Fruit fly (Drosophila melanogaster) whole organism, embryonic: ENCODE data around the gene ZnT77C.

ENCODE experiments used
- Antp ChIP-seq: fragments of 200-800 bp; sonication (Bioruptor generic); optimal IDR thresholded peaks from 3 replicates; lab custom pipeline; 2016; ENCODE audit warnings: missing biosample characterization, missing genetic modification characterization
- Blimp-1 ChIP-seq: fragments of 200-800 bp; sonication (Bioruptor generic); optimal IDR thresholded peaks from 3 replicates; lab custom pipeline; 2018; ENCODE audit warnings: missing biosample characterization, missing genetic modification characterization, mild to moderate bottlenecking, moderate library complexity, missing genetic modification reagents
- C15 ChIP-seq: fragments of 200-800 bp; sonication (Bioruptor generic); IDR thresholded peaks from 3 replicates; pipeline ENCODE4 v1.3.6; 2022; ENCODE audit warnings: missing biosample characterization, missing genetic modification characterization
- CG10209 ChIP-seq: fragments of 200-800 bp; sonication (Bioruptor generic); optimal IDR thresholded peaks from 3 replicates; lab custom pipeline; 2017; ENCODE audit warnings: missing biosample characterization, mild to moderate bottlenecking, missing genetic modification characterization, missing genetic modification reagents
- CG10274 ChIP-seq: fragments of 200-800 bp; sonication (Bioruptor generic); optimal IDR thresholded peaks from 3 replicates; lab custom pipeline; 2017; ENCODE audit warnings: missing biosample characterization, mild to moderate bottlenecking, missing genetic modification characterization
- CG10462 ChIP-seq: fragments of 200-800 bp; sonication (Bioruptor generic); optimal IDR thresholded peaks from 2 replicates; lab custom pipeline; 2016; ENCODE audit warnings: missing biosample characterization, missing genetic modification characterization
- CG12155 ChIP-seq: fragments of 200-800 bp; sonication (Bioruptor generic); optimal IDR thresholded peaks from 3 replicates; lab custom pipeline; 2016; ENCODE audit warnings: missing biosample characterization, missing genetic modification characterization
- CG14710 ChIP-seq: fragments of 200-800 bp; sonication (Bioruptor generic); optimal IDR thresholded peaks from 3 replicates; lab custom pipeline; 2019; ENCODE audit warnings: missing biosample characterization, mild to moderate bottlenecking, missing genetic modification characterization, moderate library complexity
- CG1603 ChIP-seq: fragments of 200-800 bp; sonication (Bioruptor generic); optimal IDR thresholded peaks from 2 replicates; lab custom pipeline; 2019; ENCODE audit warnings: missing biosample characterization, mild to moderate bottlenecking, missing genetic modification characterization, moderate library complexity
- CG17186 ChIP-seq: fragments of 200-800 bp; sonication (Bioruptor generic); optimal IDR thresholded peaks from 3 replicates; lab custom pipeline; 2017; ENCODE audit warnings: missing biosample characterization, missing genetic modification reagents, missing genetic modification characterization
- CG2202 ChIP-seq: fragments of 200-800 bp; sonication (Bioruptor generic); optimal IDR thresholded peaks from 2 replicates; lab custom pipeline; 2018; ENCODE audit warnings: missing biosample characterization, mild to moderate bottlenecking, missing genetic modification characterization
- CG31388 ChIP-seq: fragments of 200-800 bp; sonication (Bioruptor generic); optimal IDR thresholded peaks from 2 replicates; lab custom pipeline; 2016; ENCODE audit warnings: missing biosample characterization, missing genetic modification characterization
- CG4730 ChIP-seq: fragments of 200-800 bp; sonication (Bioruptor generic); IDR thresholded peaks from 2 replicates; pipeline ENCODE4 v1.3.6; 2022; ENCODE audit warnings: missing biosample characterization, missing genetic modification characterization
- CG5245 ChIP-seq: fragments of 200-800 bp; sonication (Bioruptor generic); optimal IDR thresholded peaks from 3 replicates; lab custom pipeline; 2016; ENCODE audit warnings: missing biosample characterization, missing genetic modification characterization
- CG6689 ChIP-seq: fragments of 200-800 bp; sonication (Bioruptor generic); IDR thresholded peaks from 2 replicates; pipeline ENCODE4 v1.3.6; 2022; ENCODE audit warnings: missing biosample characterization, missing genetic modification characterization
- CG7745 ChIP-seq: fragments of 200-800 bp; sonication (Bioruptor generic); optimal IDR thresholded peaks from 2 replicates; lab custom pipeline; 2018; ENCODE audit warnings: missing biosample characterization, mild to moderate bottlenecking, missing genetic modification characterization, moderate library complexity
- CG7963 ChIP-seq: fragments of 200-800 bp; sonication (Bioruptor generic); IDR thresholded peaks from 3 replicates; pipeline ENCODE4 v1.3.6; 2022; ENCODE audit warnings: missing biosample characterization, missing genetic modification characterization; ENCODE audit not compliant: partially characterized antibody
- CG8089 ChIP-seq: fragments of 200-800 bp; sonication (Bioruptor generic); optimal IDR thresholded peaks from 3 replicates; lab custom pipeline; 2016; ENCODE audit warnings: missing biosample characterization, missing genetic modification characterization
- CG8281 ChIP-seq: fragments of 200-800 bp; sonication (Bioruptor generic); optimal IDR thresholded peaks from 2 replicates; lab custom pipeline; 2018; ENCODE audit warnings: missing biosample characterization, mild to moderate bottlenecking, missing genetic modification characterization, moderate library complexity
- CG9437 ChIP-seq: fragments of 200-800 bp; sonication (Bioruptor generic); optimal IDR thresholded peaks from 2 replicates; lab custom pipeline; 2018; ENCODE audit warnings: missing biosample characterization, mild to moderate bottlenecking, missing genetic modification characterization
- CG9609 ChIP-seq: fragments of 200-800 bp; sonication (Bioruptor generic); optimal IDR thresholded peaks from 3 replicates; lab custom pipeline; 2016; ENCODE audit warnings: missing biosample characterization, missing genetic modification characterization
- CG9817 ChIP-seq: fragments of 200-800 bp; sonication (Bioruptor generic); optimal IDR thresholded peaks from 2 replicates; lab custom pipeline; 2018; ENCODE audit warnings: missing biosample characterization, mild to moderate bottlenecking, missing genetic modification characterization, moderate library complexity
- GATAe ChIP-seq: fragments of 200-800 bp; sonication (Bioruptor generic); conservative IDR thresholded peaks from 2 replicates; pipeline ENCODE4 v1.3.6; 2022; ENCODE audit warnings: missing biosample characterization, missing genetic modification characterization
- H15 ChIP-seq: fragments of 200-800 bp; sonication (Bioruptor generic); IDR thresholded peaks from 3 replicates; pipeline ENCODE4 v1.3.6; 2022; ENCODE audit warnings: missing biosample characterization, missing genetic modification characterization
- HLHmδ ChIP-seq: fragments of 200-800 bp; sonication (Bioruptor generic); optimal IDR thresholded peaks from 2 replicates; lab custom pipeline; 2018; ENCODE audit warnings: missing biosample characterization, mild to moderate bottlenecking, missing genetic modification characterization, moderate library complexity
- Hr78 ChIP-seq, 2 experiments: fragments of 200-800 bp in 1 of 2; fragments of >200 bp in 1 of 2; sonication (Bioruptor generic) in 1 of 2; optimal IDR thresholded peaks; 2 replicates each; lab custom pipeline; 2017 to 2019; ENCODE audit warnings: missing biosample characterization in 2 of 2, missing genetic modification characterization in 2 of 2, mild to moderate bottlenecking in 1 of 2, moderate library complexity in 1 of 2
- NfI ChIP-seq: fragments of 200-800 bp; sonication (Bioruptor generic); optimal IDR thresholded peaks from 3 replicates; lab custom pipeline; 2018; ENCODE audit warnings: missing biosample characterization, mild to moderate bottlenecking, missing genetic modification characterization, moderate library complexity
- Sin3A ChIP-seq: fragments of >200 bp; optimal IDR thresholded peaks from 2 replicates; lab custom pipeline; 2018
- Sry-δ ChIP-seq: fragments of 200-800 bp; sonication (Bioruptor generic); optimal IDR thresholded peaks from 2 replicates; lab custom pipeline; 2016; ENCODE audit warnings: missing biosample characterization, missing genetic modification characterization
- Stat92E ChIP-seq, 3 experiments: fragments of >200 bp in 2 of 3; fragments of 200-800 bp in 1 of 3; sonication (Bioruptor generic) in 1 of 3; optimal IDR thresholded peaks; 2 replicates each; lab custom pipeline; 2017 to 2019; ENCODE audit warnings: missing biosample characterization in 3 of 3, missing genetic modification characterization in 3 of 3, mild to moderate bottlenecking in 1 of 3, moderate library complexity in 1 of 3
- ac ChIP-seq: fragments of 200-800 bp; sonication (Bioruptor generic); optimal IDR thresholded peaks from 3 replicates; lab custom pipeline; 2017; ENCODE audit warnings: missing biosample characterization, mild to moderate bottlenecking, missing genetic modification characterization
- bbx ChIP-seq: fragments of 200-800 bp; sonication (Bioruptor generic); IDR thresholded peaks from 2 replicates; pipeline ENCODE4 v1.3.6; 2022; ENCODE audit warnings: missing biosample characterization, missing genetic modification characterization; ENCODE audit not compliant: partially characterized antibody
- crc ChIP-seq: fragments of 200-800 bp; sonication (Bioruptor generic); optimal IDR thresholded peaks from 2 replicates; lab custom pipeline; 2016; ENCODE audit warnings: missing biosample characterization, missing genetic modification characterization
- crol ChIP-seq: fragments of 200-800 bp; sonication (Bioruptor generic); IDR thresholded peaks from 2 replicates; pipeline ENCODE4 v1.3.6; 2022; ENCODE audit warnings: missing biosample characterization, missing genetic modification characterization
- dan ChIP-seq: fragments of 200-800 bp; sonication (Bioruptor generic); IDR thresholded peaks from 2 replicates; pipeline ENCODE4 v1.3.6; 2022; ENCODE audit warnings: missing biosample characterization, missing genetic modification characterization
- dimm ChIP-seq: fragments of 200-800 bp; sonication (Bioruptor generic); IDR thresholded peaks from 2 replicates; pipeline ENCODE4 v1.3.6; 2022; ENCODE audit warnings: missing biosample characterization, missing genetic modification characterization
- fd96Cb ChIP-seq: fragments of 200-800 bp; sonication (Bioruptor generic); optimal IDR thresholded peaks from 2 replicates; lab custom pipeline; 2018; ENCODE audit warnings: missing biosample characterization, mild to moderate bottlenecking, missing genetic modification characterization, moderate library complexity
- gem ChIP-seq: fragments of 200-800 bp; sonication (Bioruptor generic); optimal IDR thresholded peaks from 2 replicates; lab custom pipeline; 2019; ENCODE audit warnings: missing biosample characterization, mild to moderate bottlenecking, missing genetic modification characterization, moderate library complexity
- insv ChIP-seq, 2 experiments: fragments of 200-800 bp; sonication (Bioruptor generic); optimal IDR thresholded peaks; 3 replicates each; lab custom pipeline; 2016 to 2018; ENCODE audit warnings: missing biosample characterization in 2 of 2, missing genetic modification characterization in 2 of 2
- lbe ChIP-seq: fragments of 200-800 bp; sonication (Bioruptor generic); optimal IDR thresholded peaks from 2 replicates; lab custom pipeline; 2016; ENCODE audit warnings: missing biosample characterization, mild to moderate bottlenecking, missing genetic modification characterization
- nerfin-2 ChIP-seq: fragments of 200-800 bp; sonication (Bioruptor generic); IDR thresholded peaks from 2 replicates; pipeline ENCODE4 v1.3.6; 2022; ENCODE audit warnings: missing biosample characterization, missing genetic modification characterization; ENCODE audit not compliant: partially characterized antibody
- repo ChIP-seq: fragments of 200-800 bp; sonication (Bioruptor generic); optimal IDR thresholded peaks from 2 replicates; lab custom pipeline; 2016; ENCODE audit warnings: missing biosample characterization, missing genetic modification characterization
- sisA ChIP-seq: fragments of 200-800 bp; sonication (Bioruptor generic); IDR thresholded peaks from 2 replicates; pipeline ENCODE4 v1.3.6; 2022; ENCODE audit warnings: missing biosample characterization, missing genetic modification characterization
- sob ChIP-seq: fragments of 200-800 bp; sonication (Bioruptor generic); IDR thresholded peaks from 2 replicates; pipeline ENCODE4 v1.3.6; 2022; ENCODE audit warnings: missing biosample characterization, missing genetic modification characterization
- sqz ChIP-seq: fragments of 200-800 bp; sonication (Bioruptor generic); optimal IDR thresholded peaks from 3 replicates; lab custom pipeline; 2018; ENCODE audit warnings: missing biosample characterization, mild to moderate bottlenecking, missing genetic modification characterization
- ssp ChIP-seq: fragments of 200-800 bp; sonication (Bioruptor generic); IDR thresholded peaks from 2 replicates; pipeline ENCODE4 v1.3.6; 2022; ENCODE audit warnings: missing biosample characterization, missing genetic modification characterization
- tio ChIP-seq: fragments of 200-800 bp; sonication (Bioruptor generic); optimal IDR thresholded peaks from 2 replicates; lab custom pipeline; 2017; ENCODE audit warnings: missing biosample characterization, missing genetic modification characterization, inconsistent platforms
- tx ChIP-seq: fragments of 200-800 bp; sonication (Bioruptor generic); optimal IDR thresholded peaks from 2 replicates; lab custom pipeline; 2016; ENCODE audit warnings: missing biosample characterization, missing genetic modification characterization
- wdn ChIP-seq: fragments of 200-800 bp; sonication (Bioruptor generic); IDR thresholded peaks from 2 replicates; pipeline ENCODE4 v1.3.6; 2022; ENCODE audit warnings: missing biosample characterization, missing genetic modification characterization
- wor ChIP-seq: fragments of 200-800 bp; sonication (Bioruptor generic); IDR thresholded peaks from 2 replicates; pipeline ENCODE4 v1.3.6; 2022; ENCODE audit warnings: missing biosample characterization, missing genetic modification characterization
- zen ChIP-seq: fragments of 200-800 bp; sonication (Bioruptor generic); optimal IDR thresholded peaks from 3 replicates; lab custom pipeline; 2018; ENCODE audit warnings: missing biosample characterization, mild to moderate bottlenecking, missing genetic modification characterization, moderate library complexity

ZnT77C gene

DNA sequence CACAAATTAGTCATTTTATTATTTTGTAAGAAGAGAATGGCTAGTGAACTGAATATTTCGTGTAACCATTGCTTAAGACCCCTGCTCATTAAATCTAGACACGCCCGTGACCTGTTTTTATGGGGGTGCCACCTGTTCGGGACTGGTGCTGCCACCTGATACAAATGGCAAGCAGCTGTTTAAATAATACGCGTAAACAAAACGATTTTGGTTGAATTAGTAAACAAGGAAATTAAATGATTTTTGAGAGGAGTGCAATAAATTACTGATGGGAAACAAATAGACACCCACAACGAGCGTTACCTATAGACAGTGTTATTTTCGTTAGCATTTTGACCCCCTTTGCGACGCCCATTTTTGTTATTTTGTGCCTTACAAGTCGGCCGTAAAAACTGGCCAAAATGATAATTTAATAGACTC is 19.9 kb downstream of the ZnT77C start (continued):
- TF ChIP-seq CG31388 (GFP tag; lab: Kevin White, UChicago) (peak; percentile 66), sob (no peak), CG7745 (tag; lab: Kevin White, UChicago) (no peak), CG5245 (GFP tag; lab: Kevin White, UChicago) (peak; percentile 81), fd96Cb (tag; lab: Kevin White, UChicago) (peak; percentile 82), dan (GFP tag; lab: Robert Waterston, UW) (no peak), ac (GFP tag; lab: Kevin White, UChicago) (peak; percentile 70), CG14710 (tag; lab: Kevin White, UChicago) (peak; percentile 80), CG6689 (GFP tag; lab: Robert Waterston, UW) (no peak), crol (GFP tag; lab: Robert Waterston, UW) (no peak), dimm (no peak), Antp (GFP tag; lab: Kevin White, UChicago) (peak; percentile 79), crc (peak; percentile 76), CG10209 (GFP tag; lab: Kevin White, UChicago) (peak; percentile 83), CG10462 (GFP tag; lab: Kevin White, UChicago) (peak; percentile 78), repo (peak; percentile 81), tio (GFP tag; lab: Kevin White, UChicago) (peak; percentile 83), CG4730 (GFP tag; lab: Robert Waterston, UW) (no peak), bbx (GFP tag; lab: Robert Waterston, UW) (no peak), C15 (GFP tag; lab: Robert Waterston, UW) (no peak), Blimp-1 (GFP tag; lab: Kevin White, UChicago) (peak; percentile 77), CG12155 (GFP tag; lab: Kevin White, UChicago) (peak; percentile 88), NfI (GFP tag; lab: Kevin White, UChicago) (peak; percentile 90), insv (GFP tag; optimal IDR thresholded peaks at IDR 0.05; lab: Kevin White, UChicago) (peak in 1 of 2 experiments; percentile 62), sisA (no peak), CG10274 (GFP tag; lab: Kevin White, UChicago) (peak; percentile 60), CG9437 (GFP tag; lab: Kevin White, UChicago) (peak; percentile 77), Hr78 (GFP tag; optimal IDR thresholded peaks at IDR 0.05; lab: Kevin White, UChicago) (peak in 1 of 2 experiments; percentile 69), Sry-δ (peak; percentile 48), CG17186 (GFP tag; lab: Kevin White, UChicago) (peak; percentile 48), tx (GFP tag; lab: Kevin White, UChicago) (peak; percentile 76), CG9817 (tag; lab: Kevin White, UChicago) (peak; percentile 89), CG8089 (peak; percentile 65), wdn (GFP tag; lab: Robert Waterston, UW) (no peak), gem (tag; lab: Kevin White, UChicago) (peak; percentile 92), CG1603 (tag; lab: Kevin White, UChicago) (peak; percentile 85), Sin3A (lab: Kevin White, UChicago) (peak; percentile 35), GATAe (GFP tag; lab: Robert Waterston, UW) (no peak), H15 (GFP tag; lab: Robert Waterston, UW) (no peak), CG2202 (peak; percentile 51), lbe (GFP tag; lab: Kevin White, UChicago) (peak; percentile 71), sqz (GFP tag; lab: Kevin White, UChicago) (peak; percentile 84), CG9609 (GFP tag; lab: Kevin White, UChicago) (peak; percentile 84), ssp (GFP tag; lab: Robert Waterston, UW) (no peak), HLHmδ (peak; percentile 45), nerfin-2 (GFP tag; lab: Robert Waterston, UW) (no peak), CG8281 (peak; percentile 62), wor (no peak), Stat92E (GFP tag; optimal IDR thresholded peaks at IDR 0.05; lab: Kevin White, UChicago) (no peak), zen (tag; lab: Kevin White, UChicago) (peak; percentile 77), CG7963 (GFP tag; lab: Robert Waterston, UW) (no peak)
